1 fruit fly cellular context compared by ENCODE assay signal in genomic region chr2L:5245363-5245892, dm6.
TF ChIP-seq lines count a peak whose summit lies in the region.

No protein-coding gene starts in this region.

TF ChIP-seq in whole organism, embryonic, 481 proteins besides CTCF, POLR2A, EP300 and RAD21 (continued from another document and continues in another):
- peak; percentile 3 for TF ChIP-seq en (GFP tag; optimal IDR thresholded peaks at IDR 0.05; lab: Kevin White, UChicago)
- TF ChIP-seq H15 (GFP tag; IDR thresholded peaks at IDR 0.05; lab: Robert Waterston, UW), result no peak
- TF ChIP-seq dm (GFP tag; optimal IDR thresholded peaks at IDR 0.05; lab: Kevin White, UChicago), result no peak
- no peak for TF ChIP-seq slbo (GFP tag; IDR thresholded peaks at IDR 0.05; lab: Robert Waterston, UW)
- TF ChIP-seq CG7987 (GFP tag; optimal IDR thresholded peaks at IDR 0.05; lab: Kevin White, UChicago), result no peak
- no peak for TF ChIP-seq pfk (GFP tag; optimal IDR thresholded peaks at IDR 0.05; lab: Kevin White, UChicago)
- TF ChIP-seq lov (optimal IDR thresholded peaks at IDR 0.05; lab: Kevin White, UChicago), result no peak
- TF ChIP-seq lov (GFP tag; IDR thresholded peaks at IDR 0.05; lab: Robert Waterston, UW), result 0 out of 3 replicates have a peak, but pooled peaks have one; percentile 43
- TF ChIP-seq trem (tag; optimal IDR thresholded peaks at IDR 0.05; lab: Kevin White, UChicago), result peak; percentile 54
- TF ChIP-seq Nf-YC (tag; optimal IDR thresholded peaks at IDR 0.05; lab: Kevin White, UChicago), result no peak
- TF ChIP-seq CG17186 (GFP tag; optimal IDR thresholded peaks at IDR 0.05; lab: Kevin White, UChicago), result no peak
- peak; percentile 25 for TF ChIP-seq grau (tag; optimal IDR thresholded peaks at IDR 0.05; lab: Kevin White, UChicago)
- TF ChIP-seq Ets65A (GFP tag; lab: Kevin White, UChicago), result peak; percentile 94
- TF ChIP-seq Elba2 (GFP tag; optimal IDR thresholded peaks at IDR 0.05; lab: Kevin White, UChicago), result no peak
- no peak for TF ChIP-seq lmd (GFP tag; IDR thresholded peaks at IDR 0.05; lab: Robert Waterston, UW)
- no peak for TF ChIP-seq CG11456 (GFP tag; IDR thresholded peaks at IDR 0.05; lab: Robert Waterston, UW)
- TF ChIP-seq ind (GFP tag; optimal IDR thresholded peaks at IDR 0.05; lab: Kevin White, UChicago), result no peak
- TF ChIP-seq ab (GFP tag; optimal IDR thresholded peaks at IDR 0.05; lab: Kevin White, UChicago), result no peak
- no peak for TF ChIP-seq CG33213 (GFP tag; optimal IDR thresholded peaks at IDR 0.05; lab: Kevin White, UChicago)
- no peak for TF ChIP-seq Side (GFP tag; optimal IDR thresholded peaks at IDR 0.05; lab: Kevin White, UChicago)
- no peak for TF ChIP-seq Tbp (GFP tag; optimal IDR thresholded peaks at IDR 0.05; lab: Kevin White, UChicago)
- peak in 1 of 2 experiments; percentile 15 for TF ChIP-seq Hr51 (GFP tag; optimal IDR thresholded peaks at IDR 0.05; lab: Kevin White, UChicago)
- TF ChIP-seq CG18476 (GFP tag; optimal IDR thresholded peaks at IDR 0.05; lab: Kevin White, UChicago), result no peak
- peak; percentile 34 for TF ChIP-seq CG8388 (GFP tag; optimal IDR thresholded peaks at IDR 0.05; lab: Kevin White, UChicago)
- TF ChIP-seq ems (GFP tag; optimal IDR thresholded peaks at IDR 0.05; lab: Kevin White, UChicago), result no peak
- no peak for TF ChIP-seq gfzf (GFP tag; optimal IDR thresholded peaks at IDR 0.05; lab: Kevin White, UChicago)
- no peak for TF ChIP-seq CG15479 (GFP tag; optimal IDR thresholded peaks at IDR 0.05; lab: Kevin White, UChicago)
- TF ChIP-seq nau (GFP tag; optimal IDR thresholded peaks at IDR 0.05; lab: Kevin White, UChicago), result no peak
- no peak for TF ChIP-seq BEAF-32 (GFP tag; optimal IDR thresholded peaks at IDR 0.05; lab: Kevin White, UChicago)
- no peak for TF ChIP-seq MTF-1 (GFP tag; optimal IDR thresholded peaks at IDR 0.05; lab: Kevin White, UChicago; ENCODE audit: borderline replicate concordance)
- TF ChIP-seq exex (tag; optimal IDR thresholded peaks at IDR 0.05; lab: Kevin White, UChicago), result no peak
- TF ChIP-seq Trl (optimal IDR thresholded peaks at IDR 0.05; lab: Kevin White, UChicago), result no peak
- TF ChIP-seq Trl (GFP tag; optimal IDR thresholded peaks at IDR 0.05; lab: Kevin White, UChicago), result no peak
- TF ChIP-seq CG18262 (tag; optimal IDR thresholded peaks at IDR 0.05; lab: Kevin White, UChicago), result peak; percentile 64
- no peak for TF ChIP-seq CG6813 (GFP tag; optimal IDR thresholded peaks at IDR 0.05; lab: Kevin White, UChicago)
- no peak for TF ChIP-seq sna (GFP tag; IDR thresholded peaks at IDR 0.05; lab: Robert Waterston, UW; ENCODE audit: partially characterized antibody)
- TF ChIP-seq D (optimal IDR thresholded peaks at IDR 0.05; lab: Kevin White, UChicago), result no peak
- peak; percentile 44 for TF ChIP-seq D (GFP tag; optimal IDR thresholded peaks at IDR 0.05; lab: Kevin White, UChicago)
- TF ChIP-seq odd (GFP tag; optimal IDR thresholded peaks at IDR 0.05; lab: Kevin White, UChicago), result no peak
- no peak for TF ChIP-seq Atf6 (GFP tag; IDR thresholded peaks at IDR 0.05; lab: Robert Waterston, UW)
- TF ChIP-seq CG3726 (GFP tag; IDR thresholded peaks at IDR 0.05; lab: Robert Waterston, UW), result no peak
- TF ChIP-seq sim (GFP tag; IDR thresholded peaks at IDR 0.05; lab: Robert Waterston, UW), result no peak
- no peak; the same call in 2 of the 3 replicates for TF ChIP-seq dysf (GFP tag; IDR thresholded peaks at IDR 0.05; lab: Robert Waterston, UW)
- TF ChIP-seq GATAe (GFP tag; conservative IDR thresholded peaks at IDR 0.05; lab: Robert Waterston, UW), result no peak
- TF ChIP-seq slp2 (GFP tag; optimal IDR thresholded peaks at IDR 0.05; lab: Kevin White, UChicago), result peak; percentile 29
- TF ChIP-seq Ssrp (tag; optimal IDR thresholded peaks at IDR 0.05; lab: Kevin White, UChicago), result no peak
- TF ChIP-seq fd96Cb (tag; optimal IDR thresholded peaks at IDR 0.05; lab: Kevin White, UChicago), result peak; percentile 36
- TF ChIP-seq trh (GFP tag; optimal IDR thresholded peaks at IDR 0.05; lab: Kevin White, UChicago), result no peak
- no peak for TF ChIP-seq CG9609 (GFP tag; optimal IDR thresholded peaks at IDR 0.05; lab: Kevin White, UChicago)
- no peak for TF ChIP-seq shn (GFP tag; optimal IDR thresholded peaks at IDR 0.05; lab: Kevin White, UChicago)
- TF ChIP-seq ara (GFP tag; IDR thresholded peaks at IDR 0.05; lab: Robert Waterston, UW), result peak; percentile 33; the same call in 1 of the 2 replicates
- no peak for TF ChIP-seq tio (GFP tag; optimal IDR thresholded peaks at IDR 0.05; lab: Kevin White, UChicago)
- TF ChIP-seq CG12104 (GFP tag; optimal IDR thresholded peaks at IDR 0.05; lab: Kevin White, UChicago), result no peak
- no peak for TF ChIP-seq CG12155 (GFP tag; optimal IDR thresholded peaks at IDR 0.05; lab: Kevin White, UChicago)
- TF ChIP-seq z (GFP tag; IDR thresholded peaks at IDR 0.05; lab: Robert Waterston, UW), result no peak
- peak; percentile 26 for TF ChIP-seq Six4 (GFP tag; optimal IDR thresholded peaks at IDR 0.05; lab: Kevin White, UChicago)
- no peak for TF ChIP-seq CG3847 (GFP tag; IDR thresholded peaks at IDR 0.05; lab: Robert Waterston, UW)
- TF ChIP-seq CG17385 (GFP tag; optimal IDR thresholded peaks at IDR 0.05; lab: Kevin White, UChicago), result peak; percentile 60
- TF ChIP-seq stc (GFP tag; IDR thresholded peaks at IDR 0.05; lab: Robert Waterston, UW), result no peak
- no peak for TF ChIP-seq br (optimal IDR thresholded peaks at IDR 0.05; lab: Kevin White, UChicago)
- no peak for TF ChIP-seq CG8765 (GFP tag; IDR thresholded peaks at IDR 0.05; lab: Robert Waterston, UW)
- no peak for TF ChIP-seq gt (GFP tag; IDR thresholded peaks at IDR 0.05; lab: Robert Waterston, UW)
- peak; percentile 35 for TF ChIP-seq nerfin-1 (tag; optimal IDR thresholded peaks at IDR 0.05; lab: Kevin White, UChicago)
- TF ChIP-seq B-H2 (GFP tag; optimal IDR thresholded peaks at IDR 0.05; lab: Kevin White, UChicago), result no peak
- no peak for TF ChIP-seq Nf-YA (GFP tag; IDR thresholded peaks at IDR 0.05; lab: Robert Waterston, UW)
- TF ChIP-seq CG16863 (GFP tag; optimal IDR thresholded peaks at IDR 0.05; lab: Kevin White, UChicago), result peak; percentile 8
- no peak for TF ChIP-seq gsb (GFP tag; IDR thresholded peaks at IDR 0.05; lab: Robert Waterston, UW)
- no peak for TF ChIP-seq CG11398 (GFP tag; optimal IDR thresholded peaks at IDR 0.05; lab: Kevin White, UChicago)
- no peak for TF ChIP-seq tna (GFP tag; IDR thresholded peaks at IDR 0.05; lab: Robert Waterston, UW; ENCODE audit: partially characterized antibody)
- TF ChIP-seq ac (GFP tag; optimal IDR thresholded peaks at IDR 0.05; lab: Kevin White, UChicago), result peak; percentile 57
- TF ChIP-seq CG11085 (GFP tag; IDR thresholded peaks at IDR 0.05; lab: Robert Waterston, UW), result no peak
- peak; percentile 36; the same call in 1 of the 2 replicates for TF ChIP-seq Ptx1 (GFP tag; IDR thresholded peaks at IDR 0.05; lab: Robert Waterston, UW)
- TF ChIP-seq zfh2 (GFP tag; optimal IDR thresholded peaks at IDR 0.05; lab: Kevin White, UChicago), result no peak
- TF ChIP-seq dmrt11E (tag; optimal IDR thresholded peaks at IDR 0.05; lab: Kevin White, UChicago), result peak; percentile 68
- TF ChIP-seq fd3F (GFP tag; optimal IDR thresholded peaks at IDR 0.05; lab: Kevin White, UChicago), result no peak
- TF ChIP-seq CG4424 (GFP tag; optimal IDR thresholded peaks at IDR 0.05; lab: Kevin White, UChicago), result peak; percentile 55
- TF ChIP-seq toy (GFP tag; IDR thresholded peaks at IDR 0.05; lab: Robert Waterston, UW), result no peak
- TF ChIP-seq CG10267 (tag; optimal IDR thresholded peaks at IDR 0.05; lab: Kevin White, UChicago), result peak; percentile 44
- no peak for TF ChIP-seq Ravus (GFP tag; IDR thresholded peaks at IDR 0.05; lab: Robert Waterston, UW)
- peak; percentile 79 for TF ChIP-seq ci (GFP tag; IDR thresholded peaks at IDR 0.05; lab: Robert Waterston, UW)
- TF ChIP-seq ap (GFP tag; IDR thresholded peaks at IDR 0.05; lab: Robert Waterston, UW), result no peak
- TF ChIP-seq yki (optimal IDR thresholded peaks at IDR 0.05; lab: Kevin White, UChicago), result no peak
- peak; percentile 29 for TF ChIP-seq CG12219 (GFP tag; optimal IDR thresholded peaks at IDR 0.05; lab: Kevin White, UChicago)
- TF ChIP-seq CHES-1-like (GFP tag; optimal IDR thresholded peaks at IDR 0.05; lab: Kevin White, UChicago), result no peak
- no peak for TF ChIP-seq Kr (GFP tag; optimal IDR thresholded peaks at IDR 0.05; lab: Kevin White, UChicago)
- TF ChIP-seq CG1792 (GFP tag; optimal IDR thresholded peaks at IDR 0.05; lab: Kevin White, UChicago), result no peak
- no peak for TF ChIP-seq chn (GFP tag; optimal IDR thresholded peaks at IDR 0.05; lab: Kevin White, UChicago)
- TF ChIP-seq Dip3 (GFP tag; optimal IDR thresholded peaks at IDR 0.05; lab: Kevin White, UChicago), result no peak
- no peak for TF ChIP-seq Hr39 (optimal IDR thresholded peaks at IDR 0.05; lab: Kevin White, UChicago)
- no peak for TF ChIP-seq dan (GFP tag; IDR thresholded peaks at IDR 0.05; lab: Robert Waterston, UW)
- TF ChIP-seq tup (GFP tag; optimal IDR thresholded peaks at IDR 0.05; lab: Kevin White, UChicago), result no peak
- TF ChIP-seq usp (GFP tag; optimal IDR thresholded peaks at IDR 0.05; lab: Kevin White, UChicago), result no peak
- no peak for TF ChIP-seq CG1647 (GFP tag; optimal IDR thresholded peaks at IDR 0.05; lab: Kevin White, UChicago)
- no peak for TF ChIP-seq ase (GFP tag; IDR thresholded peaks at IDR 0.05; lab: Robert Waterston, UW)
- no peak for TF ChIP-seq Jarid2 (GFP tag; optimal IDR thresholded peaks at IDR 0.05; lab: Kevin White, UChicago)
- TF ChIP-seq CG3163 (GFP tag; optimal IDR thresholded peaks at IDR 0.05; lab: Kevin White, UChicago), result no peak
- TF ChIP-seq Lpt (GFP tag; optimal IDR thresholded peaks at IDR 0.05; lab: Kevin White, UChicago), result no peak
- TF ChIP-seq CG10654 (GFP tag; optimal IDR thresholded peaks at IDR 0.05; lab: Kevin White, UChicago), result no peak
- TF ChIP-seq CG8089 (GFP tag; optimal IDR thresholded peaks at IDR 0.05; lab: Kevin White, UChicago), result peak; percentile 49
- no peak for TF ChIP-seq dati (GFP tag; IDR thresholded peaks at IDR 0.05; lab: Robert Waterston, UW)
- no peak for TF ChIP-seq sima (GFP tag; optimal IDR thresholded peaks at IDR 0.05; lab: Kevin White, UChicago)
- TF ChIP-seq ro (GFP tag; IDR thresholded peaks at IDR 0.05; lab: Robert Waterston, UW), result no peak
- TF ChIP-seq hth (optimal IDR thresholded peaks at IDR 0.05; lab: Kevin White, UChicago), result no peak
- TF ChIP-seq ATbp (GFP tag; optimal IDR thresholded peaks at IDR 0.05; lab: Kevin White, UChicago), result peak; percentile 55
- TF ChIP-seq CG15601 (tag; optimal IDR thresholded peaks at IDR 0.05; lab: Kevin White, UChicago), result peak; percentile 39
- TF ChIP-seq hb (GFP tag; IDR thresholded peaks at IDR 0.05; lab: Robert Waterston, UW; ENCODE audit: partially characterized antibody), result no peak
- TF ChIP-seq pnt (GFP tag; optimal IDR thresholded peaks at IDR 0.05; lab: Kevin White, UChicago), result peak; percentile 54
- no peak for TF ChIP-seq gro (GFP tag; optimal IDR thresholded peaks at IDR 0.05; lab: Kevin White, UChicago)
- TF ChIP-seq lab (GFP tag; optimal IDR thresholded peaks at IDR 0.05; lab: Kevin White, UChicago), result peak; percentile 13
- no peak for TF ChIP-seq Hand (GFP tag; optimal IDR thresholded peaks at IDR 0.05; lab: Kevin White, UChicago)
- no peak for TF ChIP-seq scrt (GFP tag; optimal IDR thresholded peaks at IDR 0.05; lab: Kevin White, UChicago)
- no peak for TF ChIP-seq CG8478 (optimal IDR thresholded peaks at IDR 0.05; lab: Kevin White, UChicago)
- TF ChIP-seq lbe (GFP tag; optimal IDR thresholded peaks at IDR 0.05; lab: Kevin White, UChicago), result no peak
- TF ChIP-seq Mrtf (GFP tag; IDR thresholded peaks at IDR 0.05; lab: Robert Waterston, UW), result no peak
- no peak for TF ChIP-seq Dll (GFP tag; IDR thresholded peaks at IDR 0.05; lab: Robert Waterston, UW; ENCODE audit: partially characterized antibody)
- no peak for TF ChIP-seq pros (GFP tag; optimal IDR thresholded peaks at IDR 0.05; lab: Kevin White, UChicago)
- TF ChIP-seq CG18599 (GFP tag; optimal IDR thresholded peaks at IDR 0.05; lab: Kevin White, UChicago), result no peak
- TF ChIP-seq Poxn (GFP tag; IDR thresholded peaks at IDR 0.05; lab: Robert Waterston, UW), result no peak
- TF ChIP-seq CG17912 (GFP tag; optimal IDR thresholded peaks at IDR 0.05; lab: Kevin White, UChicago), result no peak
- TF ChIP-seq Dp (GFP tag; optimal IDR thresholded peaks at IDR 0.05; lab: Kevin White, UChicago), result no peak
- TF ChIP-seq CG12299 (tag; optimal IDR thresholded peaks at IDR 0.05; lab: Kevin White, UChicago), result no peak
- no peak for TF ChIP-seq sug (tag; optimal IDR thresholded peaks at IDR 0.05; lab: Kevin White, UChicago)
- no peak for TF ChIP-seq amos (GFP tag; IDR thresholded peaks at IDR 0.05; lab: Robert Waterston, UW; ENCODE audit: partially characterized antibody)
- TF ChIP-seq CG16779 (GFP tag; IDR thresholded peaks at IDR 0.05; lab: Robert Waterston, UW), result no peak
- no peak for TF ChIP-seq luna (GFP tag; optimal IDR thresholded peaks at IDR 0.05; lab: Kevin White, UChicago)
- TF ChIP-seq CG32767 (GFP tag; IDR thresholded peaks at IDR 0.05; lab: Robert Waterston, UW), result no peak
- TF ChIP-seq CG10431 (GFP tag; optimal IDR thresholded peaks at IDR 0.05; lab: Kevin White, UChicago), result peak; percentile 9
- no peak for TF ChIP-seq Dad (GFP tag; optimal IDR thresholded peaks at IDR 0.05; lab: Kevin White, UChicago)
- TF ChIP-seq crc (GFP tag; optimal IDR thresholded peaks at IDR 0.05; lab: Kevin White, UChicago), result no peak
- no peak for TF ChIP-seq CG17568 (GFP tag; optimal IDR thresholded peaks at IDR 0.05; lab: Kevin White, UChicago)
- TF ChIP-seq Fer3 (tag; optimal IDR thresholded peaks at IDR 0.05; lab: Kevin White, UChicago), result no peak
- TF ChIP-seq pzg (GFP tag; optimal IDR thresholded peaks at IDR 0.05; lab: Kevin White, UChicago), result no peak
- TF ChIP-seq Deaf1 (tag; optimal IDR thresholded peaks at IDR 0.05; lab: Kevin White, UChicago), result no peak
- TF ChIP-seq CG6683 (GFP tag; optimal IDR thresholded peaks at IDR 0.05; lab: Kevin White, UChicago), result no peak
- no peak for TF ChIP-seq Atf3 (GFP tag; optimal IDR thresholded peaks at IDR 0.05; lab: Kevin White, UChicago)
- no peak for TF ChIP-seq CG10565 (GFP tag; optimal IDR thresholded peaks at IDR 0.05; lab: Kevin White, UChicago)
- TF ChIP-seq pan (optimal IDR thresholded peaks at IDR 0.05; lab: Kevin White, UChicago), result no peak
- peak in 1 of 2 experiments; percentile 9 for TF ChIP-seq pan (GFP tag; optimal IDR thresholded peaks at IDR 0.05 in 1 of 2, IDR thresholded peaks at IDR 0.05 in 1 of 2)
- TF ChIP-seq fru (optimal IDR thresholded peaks at IDR 0.05; lab: Kevin White, UChicago), result no peak
- TF ChIP-seq crol (GFP tag; IDR thresholded peaks at IDR 0.05; lab: Robert Waterston, UW), result no peak
